Worm (Caenorhabditis elegans) whole organism, young adult: ENCODE measurements around the gene ZK666.1.

Experiments used
- ama-1 ChIP-seq, 3 experiments: fragments of 150-350 bp in 1 of 3; sonication (generic microtip) in 2 of 3; optimal IDR thresholded peaks; 2 replicates each; lab custom pipeline; 2014 to 2018; ENCODE audit warnings: missing biosample characterization in 2 of 3, missing genetic modification characterization in 2 of 3, missing genetic modification reagents in 2 of 3
- ceh-91 ChIP-seq: fragments of 200-800 bp; sonication (Bioruptor generic); IDR thresholded peaks from 2 replicates; pipeline ENCODE4 v1.3.6; 2022; ENCODE audit warnings: missing genetic modification reagents, missing genetic modification characterization, missing compliant biosample characterization
- dpl-1 ChIP-seq: fragments of 150-350 bp; optimal IDR thresholded peaks from 2 replicates; lab custom pipeline; 2014; ENCODE audit warnings: missing biosample characterization, missing genetic modification reagents, missing genetic modification characterization
- lin-35 ChIP-seq, 3 experiments: fragments of 150-350 bp in 2 of 3; sonication (generic microtip) in 1 of 3; optimal IDR thresholded peaks; 2 replicates each; lab custom pipeline; 2014 to 2018; ENCODE audit warnings: missing biosample characterization in 3 of 3, missing genetic modification characterization in 3 of 3, missing genetic modification reagents in 3 of 3
- unc-130 ChIP-seq: sonication (generic microtip); optimal IDR thresholded peaks from 2 replicates; lab custom pipeline; 2016; ENCODE audit warnings: missing genetic modification reagents, missing genetic modification characterization, missing compliant biosample characterization

ce11 chrII:10445738-10446137, 25.4 kb downstream of the ZK666.1 start:
- no peak for TF ChIP-seq dpl-1 (GFP tag; lab: Kevin White, UChicago)
- no peak for TF ChIP-seq lin-35 (GFP tag; optimal IDR thresholded peaks at IDR 0.05; lab: Kevin White, UChicago)
- TF ChIP-seq unc-130 (GFP tag; lab: Kevin White, UChicago) = no peak
- no peak for TF ChIP-seq ama-1 (optimal IDR thresholded peaks at IDR 0.05; lab: Kevin White, UChicago)
- TF ChIP-seq ama-1 (GFP tag; optimal IDR thresholded peaks at IDR 0.05; lab: Kevin White, UChicago) = no peak
- no peak for TF ChIP-seq ceh-91 (GFP tag; lab: Robert Waterston, UW)
